Fruit fly (Drosophila melanogaster) Kc167 (cell line): Measurements from ENCODE around the gene Fmr1.

Experiments
- Sin3A ChIP-seq: fragments of >200 bp; optimal IDR thresholded peaks from 2 replicates; lab custom pipeline; 2018; ENCODE audit warnings: missing external identifiers
- h ChIP-seq: fragments of >200 bp; optimal IDR thresholded peaks from 3 replicates; lab custom pipeline; 2018; ENCODE audit warnings: missing external identifiers
- insv ChIP-seq: fragments of >200 bp; optimal IDR thresholded peaks from 3 replicates; lab custom pipeline; 2018; ENCODE audit warnings: missing external identifiers
- psq ChIP-seq: fragments of >200 bp; optimal IDR thresholded peaks from 2 replicates; lab custom pipeline; 2017; ENCODE audit warnings: missing external identifiers
- ttk ChIP-seq: sonication (Bioruptor generic); optimal IDR thresholded peaks from 2 replicates; lab custom pipeline; 2017; ENCODE audit warnings: missing external identifiers

- TF ChIP-seq psq (lab: Kevin White, UChicago) (no peak), h (lab: Kevin White, UChicago) (no peak), Sin3A (lab: Kevin White, UChicago) (no peak), insv (no peak), ttk (lab: Kevin White, UChicago) (no peak)
Observed at dm6 chr3R:10149667-10150398, 39.9 kb upstream of the Fmr1 start.
